Fruit fly (Drosophila melanogaster) whole organism, embryonic: ENCODE results near the gene CG18598.

Experiments used
- Ada2b ChIP-seq: fragments of 200-800 bp; sonication (Bioruptor generic); IDR thresholded peaks from 2 replicates; pipeline ENCODE4 v1.3.6; 2022; ENCODE audit warnings: missing biosample characterization, missing genetic modification characterization
- BtbVII ChIP-seq: fragments of 200-800 bp; sonication (Bioruptor generic); optimal IDR thresholded peaks from 3 replicates; lab custom pipeline; 2017; ENCODE audit warnings: missing biosample characterization, mild to moderate bottlenecking, missing genetic modification characterization
- CG10565 ChIP-seq: fragments of 200-800 bp; sonication (Bioruptor generic); optimal IDR thresholded peaks from 3 replicates; lab custom pipeline; 2016; ENCODE audit warnings: missing biosample characterization, mild to moderate bottlenecking, missing genetic modification characterization
- CG10654 ChIP-seq: fragments of 200-800 bp; sonication (Bioruptor generic); optimal IDR thresholded peaks from 2 replicates; lab custom pipeline; 2016; ENCODE audit warnings: missing biosample characterization, missing genetic modification characterization
- CG11560 ChIP-seq: fragments of 200-800 bp; sonication (Bioruptor generic); IDR thresholded peaks from 3 replicates; pipeline ENCODE4 v1.3.6; 2022; ENCODE audit warnings: missing biosample characterization, missing genetic modification characterization
- CG12391 ChIP-seq: fragments of 200-800 bp; sonication (Bioruptor generic); optimal IDR thresholded peaks from 3 replicates; lab custom pipeline; 2018; ENCODE audit warnings: missing biosample characterization, mild to moderate bottlenecking, missing genetic modification characterization, moderate library complexity
- CG13287 ChIP-seq: fragments of 200-800 bp; sonication (Bioruptor generic); IDR thresholded peaks from 2 replicates; pipeline ENCODE4 v1.3.6; 2022; ENCODE audit warnings: missing biosample characterization, missing genetic modification characterization; ENCODE audit not compliant: partially characterized antibody
- CG13624 ChIP-seq: fragments of 200-800 bp; sonication (Bioruptor generic); optimal IDR thresholded peaks from 2 replicates; lab custom pipeline; 2016; ENCODE audit warnings: missing biosample characterization, missing genetic modification characterization
- CG13894 ChIP-seq: fragments of 200-800 bp; sonication (Bioruptor generic); optimal IDR thresholded peaks from 3 replicates; lab custom pipeline; 2018; ENCODE audit warnings: missing biosample characterization, mild to moderate bottlenecking, missing genetic modification characterization, moderate library complexity
- CG15601 ChIP-seq: fragments of 200-800 bp; sonication (Bioruptor generic); optimal IDR thresholded peaks from 3 replicates; lab custom pipeline; 2019; ENCODE audit warnings: missing biosample characterization, mild to moderate bottlenecking, missing genetic modification characterization, moderate library complexity
- CG16813 ChIP-seq: fragments of 200-800 bp; sonication (Bioruptor generic); IDR thresholded peaks from 3 replicates; pipeline ENCODE4 v1.3.6; 2022; ENCODE audit warnings: missing biosample characterization, missing genetic modification characterization; ENCODE audit not compliant: partially characterized antibody
- CG17612 ChIP-seq: fragments of 200-800 bp; sonication (Bioruptor generic); IDR thresholded peaks from 2 replicates; pipeline ENCODE4 v1.3.6; 2022; ENCODE audit warnings: missing biosample characterization, missing genetic modification characterization
- CG30020 ChIP-seq: fragments of 200-800 bp; optimal IDR thresholded peaks from 2 replicates; lab custom pipeline; 2019; ENCODE audit warnings: missing biosample characterization, mild to moderate bottlenecking, missing genetic modification characterization, moderate library complexity
- CG31224 ChIP-seq: fragments of 200-800 bp; sonication (Bioruptor generic); IDR thresholded peaks from 2 replicates; pipeline ENCODE4 v1.3.6; 2022; ENCODE audit warnings: missing biosample characterization, missing genetic modification characterization
- CG34422 ChIP-seq: fragments of 200-800 bp; sonication (Bioruptor generic); IDR thresholded peaks from 3 replicates; pipeline ENCODE4 v1.3.6; 2022; ENCODE audit warnings: missing biosample characterization, missing genetic modification characterization
- CG4820 ChIP-seq: fragments of 200-800 bp; sonication (Bioruptor generic); optimal IDR thresholded peaks from 3 replicates; lab custom pipeline; 2016; ENCODE audit warnings: missing biosample characterization, missing genetic modification characterization
- CG6791 ChIP-seq: fragments of 200-800 bp; sonication (Bioruptor generic); IDR thresholded peaks from 3 replicates; pipeline ENCODE4 v1.3.6; 2022; ENCODE audit warnings: missing biosample characterization, missing genetic modification characterization; ENCODE audit not compliant: partially characterized antibody
- CG7372 ChIP-seq: fragments of 200-800 bp; sonication (Bioruptor generic); IDR thresholded peaks from 2 replicates; pipeline ENCODE4 v1.3.6; 2022; ENCODE audit warnings: missing biosample characterization, missing genetic modification characterization
- CG7556 ChIP-seq: fragments of 200-800 bp; sonication (Bioruptor generic); optimal IDR thresholded peaks from 2 replicates; lab custom pipeline; 2017; ENCODE audit warnings: missing biosample characterization, mild to moderate bottlenecking, missing genetic modification characterization
- CG8359 ChIP-seq: fragments of 200-800 bp; sonication (Bioruptor generic); optimal IDR thresholded peaks from 2 replicates; lab custom pipeline; 2017; ENCODE audit warnings: missing biosample characterization, mild to moderate bottlenecking, missing genetic modification characterization, borderline replicate concordance
- Camta ChIP-seq: fragments of 200-800 bp; sonication (Bioruptor generic); optimal IDR thresholded peaks from 2 replicates; lab custom pipeline; 2016; ENCODE audit warnings: missing biosample characterization, missing genetic modification characterization
- CoRest ChIP-seq: fragments of 200-800 bp; sonication (Bioruptor generic); optimal IDR thresholded peaks from 3 replicates; lab custom pipeline; 2018; ENCODE audit warnings: missing biosample characterization, mild to moderate bottlenecking, missing genetic modification characterization, moderate library complexity
- E2f2 ChIP-seq: fragments of 200-800 bp; sonication (Bioruptor generic); IDR thresholded peaks from 2 replicates; pipeline ENCODE4 v1.3.6; 2022; ENCODE audit warnings: missing biosample characterization, missing genetic modification characterization
- Ets97D ChIP-seq: fragments of 200-800 bp; sonication (Bioruptor generic); optimal IDR thresholded peaks from 3 replicates; lab custom pipeline; 2016; ENCODE audit warnings: missing biosample characterization, missing genetic modification characterization
- GATAe ChIP-seq: fragments of 200-800 bp; sonication (Bioruptor generic); conservative IDR thresholded peaks from 2 replicates; pipeline ENCODE4 v1.3.6; 2022; ENCODE audit warnings: missing biosample characterization, missing genetic modification characterization
- Lpt ChIP-seq: fragments of >200 bp; optimal IDR thresholded peaks from 2 replicates; lab custom pipeline; 2018; ENCODE audit warnings: missing biosample characterization, missing genetic modification characterization
- Mes4 ChIP-seq: fragments of 200-800 bp; sonication (Bioruptor generic); optimal IDR thresholded peaks from 2 replicates; lab custom pipeline; 2016; ENCODE audit warnings: missing biosample characterization, missing genetic modification characterization
- PHDP ChIP-seq: fragments of 200-800 bp; sonication (Bioruptor generic); optimal IDR thresholded peaks from 3 replicates; lab custom pipeline; 2018; ENCODE audit warnings: missing biosample characterization, mild to moderate bottlenecking, missing genetic modification characterization, moderate library complexity
- Xbp1 ChIP-seq: fragments of 200-800 bp; sonication (Bioruptor generic); optimal IDR thresholded peaks from 3 replicates; lab custom pipeline; 2016; ENCODE audit warnings: missing biosample characterization, mild to moderate bottlenecking, missing genetic modification characterization
- ap ChIP-seq: fragments of 200-800 bp; sonication (Bioruptor generic); IDR thresholded peaks from 2 replicates; pipeline ENCODE4 v1.3.6; 2022; ENCODE audit warnings: missing biosample characterization, missing genetic modification characterization
- bowl ChIP-seq: fragments of 200-800 bp; sonication (Bioruptor generic); IDR thresholded peaks from 2 replicates; pipeline ENCODE4 v1.3.6; 2022; ENCODE audit warnings: missing biosample characterization, missing genetic modification characterization
- cg ChIP-seq: fragments of 200-800 bp; sonication (Bioruptor generic); optimal IDR thresholded peaks from 3 replicates; lab custom pipeline; 2019; ENCODE audit warnings: missing biosample characterization, mild to moderate bottlenecking, missing genetic modification characterization, moderate library complexity
- dmrt11E ChIP-seq: fragments of 200-800 bp; sonication (Bioruptor generic); optimal IDR thresholded peaks from 3 replicates; lab custom pipeline; 2018; ENCODE audit warnings: missing biosample characterization, mild to moderate bottlenecking, missing genetic modification characterization, moderate library complexity
- dpn ChIP-seq, 2 experiments: fragments of 200-800 bp; sonication (Bioruptor generic); optimal IDR thresholded peaks; 3 replicates each; lab custom pipeline; 2016; ENCODE audit warnings: missing biosample characterization in 2 of 2, missing genetic modification characterization in 2 of 2
- ewg ChIP-seq: fragments of 200-800 bp; sonication (Bioruptor generic); optimal IDR thresholded peaks from 3 replicates; lab custom pipeline; 2017; ENCODE audit warnings: mild to moderate bottlenecking, missing biosample characterization, missing genetic modification reagents, missing genetic modification characterization
- exex ChIP-seq: fragments of 200-800 bp; sonication (Bioruptor generic); optimal IDR thresholded peaks from 4 replicates; lab custom pipeline; 2018; ENCODE audit warnings: missing biosample characterization, mild to moderate bottlenecking, missing genetic modification characterization, moderate library complexity
- hb ChIP-seq: fragments of 200-800 bp; sonication (Bioruptor generic); IDR thresholded peaks from 3 replicates; pipeline ENCODE4 v1.3.6; 2022; ENCODE audit warnings: missing biosample characterization, missing genetic modification characterization; ENCODE audit not compliant: partially characterized antibody
- jing ChIP-seq: fragments of 200-800 bp; sonication (Bioruptor generic); optimal IDR thresholded peaks from 2 replicates; lab custom pipeline; 2018; ENCODE audit warnings: missing biosample characterization, mild to moderate bottlenecking, missing genetic modification characterization
- luna ChIP-seq: fragments of 200-800 bp; sonication (Bioruptor generic); optimal IDR thresholded peaks from 2 replicates; lab custom pipeline; 2016; ENCODE audit warnings: missing biosample characterization, missing genetic modification characterization
- mirr ChIP-seq: fragments of 200-800 bp; sonication (Bioruptor generic); optimal IDR thresholded peaks from 3 replicates; lab custom pipeline; 2018; ENCODE audit warnings: missing biosample characterization, mild to moderate bottlenecking, missing genetic modification characterization
- org-1 ChIP-seq: fragments of 200-800 bp; sonication (Bioruptor generic); optimal IDR thresholded peaks from 2 replicates; lab custom pipeline; 2017; ENCODE audit warnings: missing biosample characterization, missing genetic modification characterization
- pb ChIP-seq: fragments of 200-800 bp; sonication (Bioruptor generic); optimal IDR thresholded peaks from 3 replicates; lab custom pipeline; 2016; ENCODE audit warnings: missing biosample characterization, missing genetic modification characterization
- sc ChIP-seq, 3 experiments: fragments of >200 bp in 2 of 3; fragments of 200-800 bp in 1 of 3; sonication (Bioruptor generic) in 1 of 3; optimal IDR thresholded peaks; 2 replicates in 2 of 3; 3 replicates in 1 of 3; lab custom pipeline; 2017; ENCODE audit warnings: mild to moderate bottlenecking in 1 of 3, missing biosample characterization in 1 of 3, missing genetic modification characterization in 1 of 3, missing genetic modification reagents in 1 of 3
- sima ChIP-seq: fragments of 200-800 bp; sonication (Bioruptor generic); optimal IDR thresholded peaks from 2 replicates; lab custom pipeline; 2016; ENCODE audit warnings: missing biosample characterization, missing genetic modification characterization
- sna ChIP-seq: fragments of 200-800 bp; sonication (Bioruptor generic); IDR thresholded peaks from 2 replicates; pipeline ENCODE4 v1.3.6; 2022; ENCODE audit warnings: missing biosample characterization, missing genetic modification characterization; ENCODE audit not compliant: partially characterized antibody
- stc ChIP-seq: fragments of 200-800 bp; sonication (Bioruptor generic); IDR thresholded peaks from 2 replicates; pipeline ENCODE4 v1.3.6; 2022; ENCODE audit warnings: missing biosample characterization, missing genetic modification characterization
- ttk ChIP-seq: fragments of 200-800 bp; sonication (Bioruptor generic); IDR thresholded peaks from 2 replicates; pipeline ENCODE4 v2.1.2; 2022; ENCODE audit warnings: missing biosample characterization, missing genetic modification characterization
- tx ChIP-seq: fragments of 200-800 bp; sonication (Bioruptor generic); optimal IDR thresholded peaks from 2 replicates; lab custom pipeline; 2016; ENCODE audit warnings: missing biosample characterization, missing genetic modification characterization
- wor ChIP-seq: fragments of 200-800 bp; sonication (Bioruptor generic); IDR thresholded peaks from 2 replicates; pipeline ENCODE4 v1.3.6; 2022; ENCODE audit warnings: missing biosample characterization, missing genetic modification characterization
- z ChIP-seq: fragments of 200-800 bp; sonication (Bioruptor generic); IDR thresholded peaks from 3 replicates; pipeline ENCODE4 v1.3.6; 2022; ENCODE audit warnings: missing biosample characterization, missing genetic modification characterization

Gene CG18598

dm6 chr3R:18298900-18299321 is 48.0 kb downstream of the CG18598 start, which contains the start of gene Dlc90F (continued):
- TF ChIP-seq CG4820 = peak; percentile 73
- peak; percentile 68 for TF ChIP-seq PHDP (tag; lab: Kevin White, UChicago)
- TF ChIP-seq Lpt (GFP tag; lab: Kevin White, UChicago) = no peak
- no peak for TF ChIP-seq bowl
- no peak for TF ChIP-seq CG8359 (GFP tag; lab: Kevin White, UChicago)
- peak; percentile 49 for TF ChIP-seq CG16813
- TF ChIP-seq CG11560 = peak; percentile 83
- peak; percentile 33 for TF ChIP-seq exex (tag; lab: Kevin White, UChicago)
- peak; percentile 46 for TF ChIP-seq sima (GFP tag; lab: Kevin White, UChicago)
- TF ChIP-seq dmrt11E (tag; lab: Kevin White, UChicago) = peak; percentile 82
- TF ChIP-seq z (GFP tag; lab: Robert Waterston, UW) = no peak
- peak; percentile 57; the same call in 1 of the 2 replicates for TF ChIP-seq Ada2b (GFP tag; lab: Robert Waterston, UW)
- peak; percentile 80 for TF ChIP-seq ttk (GFP tag; lab: Robert Waterston, UW)
- peak; percentile 80 for TF ChIP-seq CG15601 (tag; lab: Kevin White, UChicago)
- TF ChIP-seq CG7372 = peak; percentile 75
- TF ChIP-seq ewg (GFP tag; lab: Kevin White, UChicago) = peak; percentile 66
- TF ChIP-seq wor (GFP tag; lab: Robert Waterston, UW) = peak; percentile 46; the same call in 1 of the 2 replicates
- TF ChIP-seq E2f2 = peak; percentile 54; the same call in 1 of the 2 replicates
- no peak for TF ChIP-seq sc (optimal IDR thresholded peaks at IDR 0.05; lab: Kevin White, UChicago)
- TF ChIP-seq sc (GFP tag; optimal IDR thresholded peaks at IDR 0.05; lab: Kevin White, UChicago) = peak; percentile 53
- TF ChIP-seq CG30020 = peak; percentile 84
- TF ChIP-seq pb (GFP tag; lab: Kevin White, UChicago) = peak; percentile 67
- TF ChIP-seq cg (GFP tag; lab: Kevin White, UChicago) = no peak
- peak; percentile 78 for TF ChIP-seq Camta
- peak; percentile 60 for TF ChIP-seq ap (GFP tag; lab: Robert Waterston, UW)
- TF ChIP-seq stc (GFP tag; lab: Robert Waterston, UW) = peak; percentile 70; the same call in 1 of the 2 replicates
- TF ChIP-seq dpn (GFP tag; optimal IDR thresholded peaks at IDR 0.05; lab: Kevin White, UChicago) = peak; percentile 76 to 85
- peak; percentile 86 for TF ChIP-seq CG12391
- TF ChIP-seq org-1 = no peak
- peak; percentile 58 for TF ChIP-seq jing (GFP tag; lab: Kevin White, UChicago)
- no peak for TF ChIP-seq BtbVII (GFP tag; lab: Kevin White, UChicago)
- peak; percentile 12; the same call in 1 of the 2 replicates for TF ChIP-seq sna (GFP tag; lab: Robert Waterston, UW)
- peak; percentile 73 for TF ChIP-seq tx (GFP tag; lab: Kevin White, UChicago)
- no peak for TF ChIP-seq hb
- peak; percentile 94 for TF ChIP-seq Ets97D (GFP tag; lab: Kevin White, UChicago)
- peak; percentile 88 for TF ChIP-seq CG13624 (GFP tag; lab: Kevin White, UChicago)
- peak; percentile 81 for TF ChIP-seq Mes4 (GFP tag; lab: Kevin White, UChicago)
- TF ChIP-seq luna (GFP tag; lab: Kevin White, UChicago) = no peak
- TF ChIP-seq mirr (GFP tag; lab: Kevin White, UChicago) = no peak
- no peak for TF ChIP-seq CG6791 (GFP tag; lab: Robert Waterston, UW)
- TF ChIP-seq CG10654 (GFP tag; lab: Kevin White, UChicago) = peak; percentile 65
- no peak for TF ChIP-seq CG10565 (GFP tag; lab: Kevin White, UChicago)
- no peak for TF ChIP-seq GATAe (GFP tag; lab: Robert Waterston, UW)
- TF ChIP-seq CG7556 (GFP tag; lab: Kevin White, UChicago) = peak; percentile 54
- peak; percentile 60 for TF ChIP-seq CG13894 (tag; lab: Kevin White, UChicago)
- peak; percentile 74 for TF ChIP-seq CG34422 (GFP tag; lab: Robert Waterston, UW)
- TF ChIP-seq CG13287 = peak; percentile 55
- TF ChIP-seq CoRest = peak; percentile 90
- TF ChIP-seq CG17612 (GFP tag; lab: Robert Waterston, UW) = peak; percentile 51; the same call in 1 of the 2 replicates
- peak; percentile 82 for TF ChIP-seq Xbp1 (GFP tag; lab: Kevin White, UChicago)
- TF ChIP-seq CG31224 (GFP tag; lab: Robert Waterston, UW) = peak; percentile 71
